Worm (Caenorhabditis elegans) whole organism, L1 larva: ENCODE results near the gene K07F5.16.

Experiments used
- C04F5.9 ChIP-seq: sonication (generic microtip); optimal IDR thresholded peaks from 2 replicates; lab custom pipeline; 2016; ENCODE audit warnings: missing genetic modification characterization, missing compliant biosample characterization
- aha-1 ChIP-seq: fragments of 150-350 bp; optimal IDR thresholded peaks from 2 replicates; lab custom pipeline; 2014; ENCODE audit warnings: missing biosample characterization, missing genetic modification characterization
- ceh-82 ChIP-seq, 3 experiments: fragments of 150-350 bp in 1 of 3; sonication (generic microtip) in 2 of 3; optimal IDR thresholded peaks; 2 replicates each; lab custom pipeline; 2014 to 2017; ENCODE audit warnings: missing biosample characterization in 3 of 3, missing genetic modification characterization in 3 of 3
- ces-1 ChIP-seq: fragments of 150-350 bp; optimal IDR thresholded peaks from 2 replicates; lab custom pipeline; 2014; ENCODE audit warnings: missing biosample characterization, missing genetic modification reagents, missing genetic modification characterization
- dsc-1 ChIP-seq: sonication (generic microtip); optimal IDR thresholded peaks from 2 replicates; lab custom pipeline; 2016; ENCODE audit warnings: mild to moderate bottlenecking, missing genetic modification characterization, missing compliant biosample characterization
- efl-1 ChIP-seq, 4 experiments: fragments of 150-350 bp; optimal IDR thresholded peaks in 3 of 4; peaks in 1 of 4; 1 replicate in 1 of 4; 2 replicates in 3 of 4; lab custom pipeline; 2014; ENCODE audit warnings: missing biosample characterization in 2 of 4, missing genetic modification characterization in 2 of 4, missing genetic modification reagents in 2 of 4
- egl-13 ChIP-seq: sonication (generic microtip); optimal IDR thresholded peaks from 2 replicates; lab custom pipeline; 2016; ENCODE audit warnings: missing genotype, missing genetic modification reagents, missing genetic modification characterization, missing compliant biosample characterization
- egl-27 ChIP-seq, 2 experiments: fragments of 150-350 bp in 1 of 2; sonication (generic microtip); optimal IDR thresholded peaks; 3 replicates each; lab custom pipeline; 2017 to 2018; ENCODE audit warnings: missing biosample characterization in 2 of 2, missing genetic modification characterization in 2 of 2, missing genetic modification reagents in 2 of 2
- fkh-4 ChIP-seq: sonication (generic microtip); optimal IDR thresholded peaks from 2 replicates; lab custom pipeline; 2016; ENCODE audit warnings: missing compliant biosample characterization, missing genetic modification characterization, borderline replicate concordance
- fkh-8 ChIP-seq: sonication (generic microtip); optimal IDR thresholded peaks from 2 replicates; lab custom pipeline; 2016; ENCODE audit warnings: mild to moderate bottlenecking, missing genetic modification characterization, missing compliant biosample characterization
- grh-1 ChIP-seq: fragments of 200-800 bp; sonication (Bioruptor generic); IDR thresholded peaks from 2 replicates; pipeline ENCODE4 v1.3.6; 2022; ENCODE audit warnings: missing genetic modification reagents, missing genetic modification characterization, missing compliant biosample characterization
- hlh-4 ChIP-seq: sonication (generic microtip); optimal IDR thresholded peaks from 2 replicates; lab custom pipeline; 2016; ENCODE audit warnings: mild to moderate bottlenecking, missing genetic modification characterization, missing compliant biosample characterization
- isw-1 ChIP-seq: fragments of 200-800 bp; sonication (Bioruptor generic); IDR thresholded peaks from 2 replicates; pipeline ENCODE4 v1.3.6; 2022; ENCODE audit warnings: missing genetic modification characterization, missing compliant biosample characterization
- jun-1 ChIP-seq: fragments of 150-350 bp; optimal IDR thresholded peaks from 2 replicates; lab custom pipeline; 2014; ENCODE audit warnings: missing biosample characterization, missing genetic modification reagents, missing genetic modification characterization
- lin-15B ChIP-seq: fragments of 150-350 bp; sonication (generic microtip); optimal IDR thresholded peaks from 3 replicates; lab custom pipeline; 2014; ENCODE audit warnings: missing biosample characterization, missing genetic modification characterization
- lir-3 ChIP-seq: sonication (generic microtip); optimal IDR thresholded peaks from 2 replicates; lab custom pipeline; 2016; ENCODE audit warnings: mild to moderate bottlenecking, missing genetic modification characterization, moderate library complexity, missing compliant biosample characterization; ENCODE audit not compliant: poor library complexity
- lsy-2 ChIP-seq, 2 experiments: fragments of 150-350 bp; optimal IDR thresholded peaks; 2 replicates each; lab custom pipeline; 2014; ENCODE audit warnings: missing biosample characterization in 2 of 2, missing genetic modification characterization in 2 of 2
- mdl-1 ChIP-seq, 2 experiments: fragments of 150-350 bp; optimal IDR thresholded peaks; 2 replicates each; lab custom pipeline; 2014 to 2017; ENCODE audit warnings: missing biosample characterization in 2 of 2, missing genetic modification characterization in 2 of 2, inconsistent platforms in 1 of 2
- mef-2 ChIP-seq: fragments of 150-350 bp; optimal IDR thresholded peaks from 2 replicates; lab custom pipeline; 2014; ENCODE audit warnings: missing biosample characterization, missing genetic modification characterization
- nhr-19 ChIP-seq: fragments of 200-800 bp; sonication (Bioruptor generic); conservative IDR thresholded peaks from 2 replicates; pipeline ENCODE4 v1.3.6; 2022; ENCODE audit warnings: missing genetic modification characterization, missing compliant biosample characterization
- nhr-28 ChIP-seq: fragments of 150-350 bp; optimal IDR thresholded peaks from 2 replicates; lab custom pipeline; 2014; ENCODE audit warnings: missing biosample characterization, missing genetic modification characterization
- nhr-76 ChIP-seq: sonication (generic microtip); optimal IDR thresholded peaks from 2 replicates; lab custom pipeline; 2017; ENCODE audit warnings: missing biosample characterization, missing genetic modification characterization
- nhr-84 ChIP-seq: sonication (generic microtip); optimal IDR thresholded peaks from 2 replicates; lab custom pipeline; 2017; ENCODE audit warnings: missing biosample characterization, missing genetic modification characterization
- nhr-85 ChIP-seq: sonication (generic microtip); peaks from one replicate; lab custom pipeline; 2016; ENCODE audit warnings: missing genetic modification characterization, inconsistent platforms, missing compliant biosample characterization
- nhr-90 ChIP-seq: sonication (generic microtip); optimal IDR thresholded peaks from 2 replicates; lab custom pipeline; 2016; ENCODE audit warnings: mild to moderate bottlenecking, missing genetic modification characterization, missing compliant biosample characterization; ENCODE audit not compliant: poor library complexity
- pag-3 ChIP-seq: sonication (generic microtip); optimal IDR thresholded peaks from 2 replicates; lab custom pipeline; 2017; ENCODE audit warnings: missing genetic modification characterization, mild to moderate bottlenecking, missing compliant biosample characterization, antibody characterized with exemption, borderline replicate concordance; ENCODE audit not compliant: insufficient read depth
- pqm-1 ChIP-seq: sonication (generic microtip); optimal IDR thresholded peaks from 3 replicates; lab custom pipeline; 2017; ENCODE audit warnings: missing biosample characterization, missing genetic modification characterization
- rnt-1 ChIP-seq: sonication (generic microtip); optimal IDR thresholded peaks from 2 replicates; lab custom pipeline; 2016; ENCODE audit warnings: mild to moderate bottlenecking, missing genetic modification characterization, moderate library complexity, missing compliant biosample characterization
- snpc-4 ChIP-seq: fragments of 150-350 bp; optimal IDR thresholded peaks from 2 replicates; lab custom pipeline; 2014; ENCODE audit warnings: missing biosample characterization, missing genetic modification characterization
- tbx-2 ChIP-seq: sonication (generic microtip); optimal IDR thresholded peaks from 2 replicates; lab custom pipeline; 2016; ENCODE audit warnings: missing genetic modification characterization, missing compliant biosample characterization
- tlp-1 ChIP-seq: fragments of 150-350 bp; optimal IDR thresholded peaks from 2 replicates; lab custom pipeline; 2014; ENCODE audit warnings: missing biosample characterization, missing genetic modification characterization
- unc-30 ChIP-seq: sonication (generic microtip); optimal IDR thresholded peaks from 2 replicates; lab custom pipeline; 2017; ENCODE audit warnings: missing biosample characterization, missing genetic modification characterization
- unc-86 ChIP-seq: sonication (generic microtip); optimal IDR thresholded peaks from 2 replicates; lab custom pipeline; 2016; ENCODE audit warnings: missing genetic modification characterization, missing compliant biosample characterization
- ztf-4 ChIP-seq: fragments of 150-350 bp; optimal IDR thresholded peaks from 2 replicates; lab custom pipeline; 2014; ENCODE audit warnings: missing biosample characterization, missing genetic modification characterization

The K07F5.16 gene

ce11 chrIV:9857952-9858488, 5.9 kb upstream of the K07F5.16 start, which contains the start of gene npp-1 (continued):
- TF ChIP-seq nhr-84 (tag; lab: Kevin White, UChicago) (no peak), mef-2 (no peak), snpc-4 (tag; lab: Kevin White, UChicago) (no peak), lir-3 (tag; lab: Kevin White, UChicago) (peak; percentile 46), aha-1 (tag; lab: Kevin White, UChicago) (no peak), egl-13 (no peak), lin-15B (tag; lab: Kevin White, UChicago) (peak; percentile 37), rnt-1 (tag; lab: Kevin White, UChicago) (peak; percentile 43)

ce11 chrIV:9858970-9859369, 4.9 kb upstream of the K07F5.16 start:
- TF ChIP-seq ceh-82 (tag; optimal IDR thresholded peaks at IDR 0.05; lab: Kevin White, UChicago) (no peak), nhr-28 (tag; lab: Kevin White, UChicago) (no peak), ztf-4 (tag; lab: Kevin White, UChicago) (no peak), aha-1 (tag; lab: Kevin White, UChicago) (no peak), isw-1 (GFP tag; lab: Robert Waterston, UW) (no peak), efl-1 (optimal IDR thresholded peaks at IDR 0.05; lab: Kevin White, UChicago) (no peak), efl-1 (GFP tag; optimal IDR thresholded peaks at IDR 0.05 in 1 of 2; lab: Kevin White, UChicago) (no peak), fkh-8 (tag; lab: Kevin White, UChicago) (no peak), unc-86 (tag; lab: Kevin White, UChicago) (no peak), nhr-85 (no peak), dsc-1 (tag; lab: Kevin White, UChicago) (no peak), mdl-1 (tag; optimal IDR thresholded peaks at IDR 0.05; lab: Kevin White, UChicago) (no peak), hlh-4 (tag; lab: Kevin White, UChicago) (no peak), ces-1 (GFP tag; lab: Kevin White, UChicago) (no peak)
- TF ChIP-seq, all 84 proteins: peak for 0

- TF ChIP-seq nhr-90 (tag; lab: Kevin White, UChicago) (no peak), nhr-19 (no peak), tbx-2 (tag; lab: Kevin White, UChicago) (no peak), pag-3 (tag; lab: Kevin White, UChicago) (no peak), snpc-4 (tag; lab: Kevin White, UChicago) (no peak), C04F5.9 (no peak), grh-1 (GFP tag; lab: Robert Waterston, UW) (no peak), pqm-1 (tag; lab: Kevin White, UChicago) (no peak), fkh-4 (no peak), nhr-76 (tag; lab: Kevin White, UChicago) (no peak), isw-1 (GFP tag; lab: Robert Waterston, UW) (no peak), tlp-1 (tag; lab: Kevin White, UChicago) (no peak), jun-1 (tag; lab: Kevin White, UChicago) (no peak)
- TF ChIP-seq, all 84 proteins: peak for 0
Observed at ce11 chrIV:9861921-9862320, 2.0 kb upstream of the K07F5.16 start, which contains the start of gene K07F5.14. Gene K07F5.14 (plus strand): TSS chrIV:9862221.

ce11 chrIV:9864778-9865177, 861 bp downstream of the K07F5.16 start, which contains the start of the genes K07F5.15 and K07F5.22:
Gene K07F5.15 (plus strand): TSS chrIV:9865078.
Gene K07F5.22 (plus strand): TSS chrIV:9865078.
- TF ChIP-seq egl-27 (tag; optimal IDR thresholded peaks at IDR 0.05; lab: Kevin White, UChicago) = no peak
- no peak for TF ChIP-seq unc-30 (tag; lab: Kevin White, UChicago)
- no peak for TF ChIP-seq lsy-2 (tag; optimal IDR thresholded peaks at IDR 0.05; lab: Kevin White, UChicago)
- no peak for TF ChIP-seq tlp-1 (tag; lab: Kevin White, UChicago)
